Worm (Caenorhabditis elegans) whole organism, L1 larva: Measurements from ENCODE around the gene efk-1.

Source experiments
- C04F5.9 ChIP-seq: sonication (generic microtip); optimal IDR thresholded peaks from 2 replicates; lab custom pipeline; 2016; ENCODE audit warnings: missing genetic modification characterization, missing compliant biosample characterization
- C34B4.2 ChIP-seq: sonication (generic microtip); optimal IDR thresholded peaks from 2 replicates; lab custom pipeline; 2017; ENCODE audit warnings: mild to moderate bottlenecking, missing genetic modification characterization, missing compliant biosample characterization
- F16B12.6 ChIP-seq: fragments of 150-350 bp; optimal IDR thresholded peaks from 2 replicates; lab custom pipeline; 2014; ENCODE audit warnings: missing biosample characterization, missing genetic modification characterization
- alr-1 ChIP-seq: fragments of 200-800 bp; sonication (Bioruptor generic); optimal IDR thresholded peaks from 2 replicates; lab custom pipeline; 2018; ENCODE audit warnings: borderline replicate concordance, mild to moderate bottlenecking, missing genetic modification characterization, missing compliant biosample characterization
- aly-2 ChIP-seq: fragments of 150-350 bp; optimal IDR thresholded peaks from 2 replicates; lab custom pipeline; 2014; ENCODE audit warnings: missing biosample characterization, missing genetic modification characterization
- blmp-1 ChIP-seq: fragments of 150-350 bp; optimal IDR thresholded peaks from 2 replicates; lab custom pipeline; 2014; ENCODE audit warnings: missing biosample characterization, missing genetic modification characterization
- ceh-8 ChIP-seq: fragments of 200-800 bp; sonication (Bioruptor generic); optimal IDR thresholded peaks from 2 replicates; lab custom pipeline; 2018; ENCODE audit warnings: mild to moderate bottlenecking, missing genetic modification characterization, moderate library complexity, missing compliant biosample characterization
- ceh-82 ChIP-seq, 3 experiments: fragments of 150-350 bp in 1 of 3; sonication (generic microtip) in 2 of 3; optimal IDR thresholded peaks; 2 replicates each; lab custom pipeline; 2014 to 2017; ENCODE audit warnings: missing biosample characterization in 3 of 3, missing genetic modification characterization in 3 of 3
- ceh-88 ChIP-seq: fragments of 200-800 bp; sonication (Bioruptor generic); IDR thresholded peaks from 2 replicates; pipeline ENCODE4 v1.3.6; 2022; ENCODE audit warnings: missing genetic modification characterization, missing compliant biosample characterization
- dpl-1 ChIP-seq, 3 experiments: fragments of 150-350 bp in 2 of 3; sonication (generic microtip) in 1 of 3; optimal IDR thresholded peaks; 2 replicates each; lab custom pipeline; 2014 to 2017; ENCODE audit warnings: missing biosample characterization in 3 of 3, missing genetic modification characterization in 3 of 3, missing genetic modification reagents in 3 of 3
- dsc-1 ChIP-seq: sonication (generic microtip); optimal IDR thresholded peaks from 2 replicates; lab custom pipeline; 2016; ENCODE audit warnings: mild to moderate bottlenecking, missing genetic modification characterization, missing compliant biosample characterization
- efl-1 ChIP-seq, 4 experiments: fragments of 150-350 bp; optimal IDR thresholded peaks in 3 of 4; peaks in 1 of 4; 1 replicate in 1 of 4; 2 replicates in 3 of 4; lab custom pipeline; 2014; ENCODE audit warnings: missing biosample characterization in 2 of 4, missing genetic modification characterization in 2 of 4, missing genetic modification reagents in 2 of 4
- efl-3 ChIP-seq: fragments of 200-800 bp; sonication (Bioruptor generic); optimal IDR thresholded peaks from 2 replicates; lab custom pipeline; 2018; ENCODE audit warnings: mild to moderate bottlenecking, missing genetic modification characterization, missing compliant biosample characterization
- egl-13 ChIP-seq: sonication (generic microtip); optimal IDR thresholded peaks from 2 replicates; lab custom pipeline; 2016; ENCODE audit warnings: missing genotype, missing genetic modification reagents, missing genetic modification characterization, missing compliant biosample characterization
- fkh-10 ChIP-seq: sonication (generic microtip); optimal IDR thresholded peaks from 2 replicates; lab custom pipeline; 2017; ENCODE audit warnings: missing biosample characterization, missing genetic modification reagents, missing genetic modification characterization
- fkh-4 ChIP-seq: sonication (generic microtip); optimal IDR thresholded peaks from 2 replicates; lab custom pipeline; 2016; ENCODE audit warnings: missing compliant biosample characterization, missing genetic modification characterization, borderline replicate concordance
- grh-1 ChIP-seq: fragments of 200-800 bp; sonication (Bioruptor generic); IDR thresholded peaks from 2 replicates; pipeline ENCODE4 v1.3.6; 2022; ENCODE audit warnings: missing genetic modification reagents, missing genetic modification characterization, missing compliant biosample characterization
- hlh-4 ChIP-seq: sonication (generic microtip); optimal IDR thresholded peaks from 2 replicates; lab custom pipeline; 2016; ENCODE audit warnings: mild to moderate bottlenecking, missing genetic modification characterization, missing compliant biosample characterization
- jun-1 ChIP-seq: fragments of 150-350 bp; optimal IDR thresholded peaks from 2 replicates; lab custom pipeline; 2014; ENCODE audit warnings: missing biosample characterization, missing genetic modification reagents, missing genetic modification characterization
- lin-13 ChIP-seq: fragments of 150-350 bp; optimal IDR thresholded peaks from 2 replicates; lab custom pipeline; 2014; ENCODE audit warnings: missing biosample characterization, missing genetic modification reagents, missing genetic modification characterization
- lin-14 ChIP-seq: fragments of 200-800 bp; sonication (Bioruptor generic); optimal IDR thresholded peaks from 2 replicates; lab custom pipeline; 2018; ENCODE audit warnings: mild to moderate bottlenecking, missing genetic modification characterization, moderate library complexity, missing compliant biosample characterization
- lin-15B ChIP-seq: fragments of 150-350 bp; sonication (generic microtip); optimal IDR thresholded peaks from 3 replicates; lab custom pipeline; 2014; ENCODE audit warnings: missing biosample characterization, missing genetic modification characterization
- lsy-2 ChIP-seq, 2 experiments: fragments of 150-350 bp; optimal IDR thresholded peaks; 2 replicates each; lab custom pipeline; 2014; ENCODE audit warnings: missing biosample characterization in 2 of 2, missing genetic modification characterization in 2 of 2
- mep-1 ChIP-seq: fragments of 150-350 bp; optimal IDR thresholded peaks from 2 replicates; lab custom pipeline; 2014; ENCODE audit warnings: missing biosample characterization, missing genetic modification characterization
- nhr-12 ChIP-seq: sonication (generic microtip); optimal IDR thresholded peaks from 2 replicates; lab custom pipeline; 2017; ENCODE audit warnings: missing biosample characterization, missing genetic modification characterization
- nhr-20 ChIP-seq: sonication (generic microtip); optimal IDR thresholded peaks from 2 replicates; lab custom pipeline; 2016; ENCODE audit warnings: mild to moderate bottlenecking, missing genetic modification characterization, missing compliant biosample characterization
- nhr-71 ChIP-seq: sonication (generic microtip); optimal IDR thresholded peaks from 2 replicates; lab custom pipeline; 2016; ENCODE audit warnings: mild to moderate bottlenecking, missing genetic modification characterization, moderate library complexity, missing compliant biosample characterization
- nhr-90 ChIP-seq: sonication (generic microtip); optimal IDR thresholded peaks from 2 replicates; lab custom pipeline; 2016; ENCODE audit warnings: mild to moderate bottlenecking, missing genetic modification characterization, missing compliant biosample characterization; ENCODE audit not compliant: poor library complexity
- pag-3 ChIP-seq: sonication (generic microtip); optimal IDR thresholded peaks from 2 replicates; lab custom pipeline; 2017; ENCODE audit warnings: missing genetic modification characterization, mild to moderate bottlenecking, missing compliant biosample characterization, antibody characterized with exemption, borderline replicate concordance; ENCODE audit not compliant: insufficient read depth
- rnt-1 ChIP-seq: sonication (generic microtip); optimal IDR thresholded peaks from 2 replicates; lab custom pipeline; 2016; ENCODE audit warnings: mild to moderate bottlenecking, missing genetic modification characterization, moderate library complexity, missing compliant biosample characterization
- skn-1 ChIP-seq: fragments of 150-350 bp; optimal IDR thresholded peaks from 2 replicates; lab custom pipeline; 2014; ENCODE audit warnings: missing biosample characterization, missing genetic modification characterization
- snpc-4 ChIP-seq: fragments of 150-350 bp; optimal IDR thresholded peaks from 2 replicates; lab custom pipeline; 2014; ENCODE audit warnings: missing biosample characterization, missing genetic modification characterization
- snu-23 ChIP-seq: sonication (generic microtip); optimal IDR thresholded peaks from 2 replicates; lab custom pipeline; 2016; ENCODE audit warnings: missing genetic modification characterization, missing compliant biosample characterization
- swsn-7 ChIP-seq: sonication (generic microtip); optimal IDR thresholded peaks from 2 replicates; lab custom pipeline; 2016; ENCODE audit warnings: missing genetic modification characterization, missing compliant biosample characterization
- tbx-2 ChIP-seq: sonication (generic microtip); optimal IDR thresholded peaks from 2 replicates; lab custom pipeline; 2016; ENCODE audit warnings: missing genetic modification characterization, missing compliant biosample characterization
- unc-86 ChIP-seq: sonication (generic microtip); optimal IDR thresholded peaks from 2 replicates; lab custom pipeline; 2016; ENCODE audit warnings: missing genetic modification characterization, missing compliant biosample characterization
- unc-98 ChIP-seq: fragments of 200-800 bp; sonication (Bioruptor generic); IDR thresholded peaks from 2 replicates; pipeline ENCODE4 v1.3.6; 2022; ENCODE audit warnings: missing genetic modification characterization, missing compliant biosample characterization
- vab-15 ChIP-seq: sonication (generic microtip); optimal IDR thresholded peaks from 2 replicates; lab custom pipeline; 2017; ENCODE audit warnings: missing genotype, mild to moderate bottlenecking, missing genetic modification characterization, missing compliant biosample characterization
- zag-1 ChIP-seq: fragments of 150-350 bp; optimal IDR thresholded peaks from 2 replicates; lab custom pipeline; 2014; ENCODE audit warnings: missing biosample characterization, missing genetic modification characterization

efk-1 gene

DNA sequence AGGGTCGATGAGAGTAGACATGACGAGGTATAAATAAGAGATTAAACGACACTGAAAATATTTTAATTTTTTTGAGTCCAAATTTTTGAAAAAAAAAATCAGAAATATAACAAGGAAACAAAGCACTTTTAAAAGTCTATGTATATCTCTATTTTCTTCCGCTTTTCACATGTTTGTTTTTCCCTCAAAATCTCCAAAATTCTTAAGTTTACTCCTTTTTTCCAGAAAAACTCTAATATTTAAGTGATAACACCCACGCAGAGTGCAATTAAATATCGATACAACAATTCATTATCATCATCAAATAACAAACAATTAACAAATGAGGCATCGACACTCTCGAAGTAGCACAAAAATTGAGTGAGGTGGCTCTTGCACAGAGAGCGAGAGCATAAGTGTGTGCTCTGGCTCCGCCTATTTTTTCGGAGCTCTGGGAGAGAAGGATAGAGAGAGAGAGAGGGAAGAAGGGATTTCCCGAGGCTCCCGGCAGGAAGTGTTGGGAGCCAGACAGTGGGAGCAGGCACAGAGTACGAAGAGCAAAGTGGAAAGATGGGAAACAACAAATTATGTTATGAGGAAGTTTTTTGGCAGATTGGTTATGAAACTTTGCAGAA is 10.5 kb downstream of the efk-1 start, which contains the start of gene anmt-2:
Gene anmt-2, minus strand, starts transcription at position 51 of the 614 bp plus-strand sequence.
- TF ChIP-seq dpl-1 (GFP tag; optimal IDR thresholded peaks at IDR 0.05; lab: Kevin White, UChicago): no peak
- TF ChIP-seq fkh-10: no peak
- no peak for TF ChIP-seq C04F5.9
- TF ChIP-seq snpc-4 (tag; lab: Kevin White, UChicago): no peak
- TF ChIP-seq vab-15 (tag; lab: Kevin White, UChicago): no peak
- TF ChIP-seq egl-13: no peak
- no peak for TF ChIP-seq nhr-20
- peak; percentile 50 for TF ChIP-seq lin-14 (GFP tag; lab: Kevin White, UChicago)
- TF ChIP-seq blmp-1 (tag; lab: Kevin White, UChicago): no peak
- TF ChIP-seq efl-1 (optimal IDR thresholded peaks at IDR 0.05; lab: Kevin White, UChicago): no peak
- TF ChIP-seq efl-1 (GFP tag; optimal IDR thresholded peaks at IDR 0.05 in 1 of 2; lab: Kevin White, UChicago): no peak
- no peak for TF ChIP-seq lin-15B (tag; lab: Kevin White, UChicago)
- TF ChIP-seq nhr-71 (tag; lab: Kevin White, UChicago): peak; percentile 58
- no peak for TF ChIP-seq zag-1 (tag; lab: Kevin White, UChicago)
- no peak for TF ChIP-seq unc-98 (GFP tag; lab: Robert Waterston, UW)
- no peak for TF ChIP-seq nhr-12 (tag; lab: Kevin White, UChicago)
- no peak for TF ChIP-seq skn-1 (tag; lab: Kevin White, UChicago)
- TF ChIP-seq C34B4.2 (tag; lab: Kevin White, UChicago): no peak
- peak; percentile 15 for TF ChIP-seq snu-23 (GFP tag; lab: Kevin White, UChicago)
- TF ChIP-seq lin-13 (GFP tag; lab: Kevin White, UChicago): no peak
- TF ChIP-seq nhr-90 (tag; lab: Kevin White, UChicago): no peak
- peak; percentile 43 for TF ChIP-seq dsc-1 (tag; lab: Kevin White, UChicago)
- TF ChIP-seq unc-86 (tag; lab: Kevin White, UChicago): no peak
- no peak for TF ChIP-seq hlh-4 (tag; lab: Kevin White, UChicago)
- no peak for TF ChIP-seq ceh-88 (GFP tag; lab: Robert Waterston, UW)
- no peak for TF ChIP-seq ceh-8
- TF ChIP-seq lsy-2 (tag; optimal IDR thresholded peaks at IDR 0.05; lab: Kevin White, UChicago): peak in 1 of 2 experiments; percentile 15
- TF ChIP-seq swsn-7 (tag; lab: Kevin White, UChicago): no peak
- peak; percentile 3 for TF ChIP-seq tbx-2 (tag; lab: Kevin White, UChicago)
- no peak for TF ChIP-seq F16B12.6
- peak; percentile 50 for TF ChIP-seq rnt-1 (tag; lab: Kevin White, UChicago)
- no peak for TF ChIP-seq alr-1 (tag; lab: Kevin White, UChicago)
- TF ChIP-seq grh-1 (GFP tag; lab: Robert Waterston, UW): no peak

DNA sequence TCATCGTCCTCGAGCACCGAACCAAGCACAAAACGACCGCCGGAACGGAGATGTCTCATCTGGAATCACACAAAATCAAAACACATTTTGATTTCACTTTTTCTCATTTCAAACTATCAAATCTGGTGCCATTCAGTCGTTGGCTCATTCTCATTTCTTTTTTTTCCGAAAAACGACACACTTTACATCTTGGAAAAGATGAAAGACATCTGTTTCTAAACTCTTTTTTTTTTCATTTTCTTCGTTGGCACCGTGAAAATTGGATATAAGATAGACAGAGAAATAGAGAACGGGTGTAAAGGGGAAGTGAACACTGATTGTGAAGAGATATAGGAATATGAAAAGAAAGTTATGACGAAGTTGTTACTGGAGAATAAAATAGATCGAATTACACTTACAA is 12.6 kb downstream of the efk-1 start:
- TF ChIP-seq mep-1 (tag; lab: Kevin White, UChicago) (peak; percentile 15), ceh-82 (tag; optimal IDR thresholded peaks at IDR 0.05; lab: Kevin White, UChicago) (no peak), efl-3 (no peak), dsc-1 (tag; lab: Kevin White, UChicago) (peak; percentile 93), lsy-2 (tag; optimal IDR thresholded peaks at IDR 0.05; lab: Kevin White, UChicago) (peak in 1 of 2 experiments; percentile 31), pag-3 (peak; percentile 95), lin-14 (GFP tag; lab: Kevin White, UChicago) (peak; percentile 65), aly-2 (tag; lab: Kevin White, UChicago) (no peak), fkh-4 (tag; lab: Kevin White, UChicago) (peak; percentile 66), jun-1 (tag; lab: Kevin White, UChicago) (no peak), nhr-71 (tag; lab: Kevin White, UChicago) (peak; percentile 20)
